Fruit fly (Drosophila melanogaster) whole organism, embryonic: ENCODE data around the gene CG34301.
A peak's percentile ranks its signal among the peaks of the same experiment; 100 is the strongest.

ENCODE experiments used
- Ada2b ChIP-seq: fragments of 200-800 bp; sonication (Bioruptor generic); IDR thresholded peaks from 2 replicates; pipeline ENCODE4 v1.3.6; 2022; ENCODE audit warnings: missing biosample characterization, missing genetic modification characterization
- Adf1 ChIP-seq: fragments of 200-800 bp; sonication (Bioruptor generic); IDR thresholded peaks from 2 replicates; pipeline ENCODE4 v1.3.6; 2022; ENCODE audit warnings: missing biosample characterization, missing genetic modification characterization
- Aef1 ChIP-seq: fragments of 200-800 bp; sonication (Bioruptor generic); IDR thresholded peaks from 3 replicates; pipeline ENCODE4 v1.3.6; 2022; ENCODE audit warnings: missing biosample characterization, missing genetic modification characterization
- BtbVII ChIP-seq: fragments of 200-800 bp; sonication (Bioruptor generic); optimal IDR thresholded peaks from 3 replicates; lab custom pipeline; 2017; ENCODE audit warnings: missing biosample characterization, mild to moderate bottlenecking, missing genetic modification characterization
- CG11695 ChIP-seq: fragments of 200-800 bp; sonication (Bioruptor generic); IDR thresholded peaks from 3 replicates; pipeline ENCODE4 v1.3.6; 2022; ENCODE audit warnings: missing biosample characterization, missing genetic modification characterization
- CG11696 ChIP-seq: fragments of 200-800 bp; sonication (Bioruptor generic); IDR thresholded peaks from 2 replicates; pipeline ENCODE4 v1.3.6; 2022; ENCODE audit warnings: missing biosample characterization, missing genetic modification characterization
- CG12219 ChIP-seq: fragments of 200-800 bp; sonication (Bioruptor generic); optimal IDR thresholded peaks from 3 replicates; lab custom pipeline; 2018; ENCODE audit warnings: missing biosample characterization, mild to moderate bottlenecking, missing genetic modification characterization
- CG13296 ChIP-seq: fragments of 200-800 bp; sonication (Bioruptor generic); optimal IDR thresholded peaks from 3 replicates; lab custom pipeline; 2018; ENCODE audit warnings: missing biosample characterization, mild to moderate bottlenecking, missing genetic modification characterization
- CG13624 ChIP-seq: fragments of 200-800 bp; sonication (Bioruptor generic); optimal IDR thresholded peaks from 2 replicates; lab custom pipeline; 2016; ENCODE audit warnings: missing biosample characterization, missing genetic modification characterization
- CG15601 ChIP-seq: fragments of 200-800 bp; sonication (Bioruptor generic); optimal IDR thresholded peaks from 3 replicates; lab custom pipeline; 2019; ENCODE audit warnings: missing biosample characterization, mild to moderate bottlenecking, missing genetic modification characterization, moderate library complexity
- CG17359 ChIP-seq: fragments of 200-800 bp; sonication (Bioruptor generic); optimal IDR thresholded peaks from 3 replicates; lab custom pipeline; 2018; ENCODE audit warnings: missing biosample characterization, mild to moderate bottlenecking, missing genetic modification characterization, moderate library complexity
- CG18764 ChIP-seq: fragments of 200-800 bp; sonication (Bioruptor generic); optimal IDR thresholded peaks from 3 replicates; lab custom pipeline; 2016; ENCODE audit warnings: missing biosample characterization, missing genetic modification characterization
- CG32772 ChIP-seq: fragments of 200-800 bp; sonication (Bioruptor generic); IDR thresholded peaks from 2 replicates; pipeline ENCODE4 v1.3.6; 2022; ENCODE audit warnings: missing biosample characterization, missing genetic modification characterization
- CG4820 ChIP-seq: fragments of 200-800 bp; sonication (Bioruptor generic); optimal IDR thresholded peaks from 3 replicates; lab custom pipeline; 2016; ENCODE audit warnings: missing biosample characterization, missing genetic modification characterization
- CG6689 ChIP-seq: fragments of 200-800 bp; sonication (Bioruptor generic); IDR thresholded peaks from 2 replicates; pipeline ENCODE4 v1.3.6; 2022; ENCODE audit warnings: missing biosample characterization, missing genetic modification characterization
- CG6765 ChIP-seq: fragments of 200-800 bp; sonication (Bioruptor generic); optimal IDR thresholded peaks from 3 replicates; lab custom pipeline; 2017; ENCODE audit warnings: missing biosample characterization, mild to moderate bottlenecking, missing genetic modification characterization
- CG7745 ChIP-seq: fragments of 200-800 bp; sonication (Bioruptor generic); optimal IDR thresholded peaks from 2 replicates; lab custom pipeline; 2018; ENCODE audit warnings: missing biosample characterization, mild to moderate bottlenecking, missing genetic modification characterization, moderate library complexity
- CG8924 ChIP-seq: fragments of 200-800 bp; optimal IDR thresholded peaks from 3 replicates; lab custom pipeline; 2019; ENCODE audit warnings: missing biosample characterization, mild to moderate bottlenecking, missing genetic modification characterization, moderate library complexity
- CG8944 ChIP-seq: fragments of 200-800 bp; sonication (Bioruptor generic); optimal IDR thresholded peaks from 3 replicates; lab custom pipeline; 2016; ENCODE audit warnings: missing biosample characterization, missing genetic modification characterization
- CG9876 ChIP-seq: fragments of 200-800 bp; sonication (Bioruptor generic); optimal IDR thresholded peaks from 2 replicates; lab custom pipeline; 2016; ENCODE audit warnings: missing biosample characterization, missing genetic modification characterization
- Dip3 ChIP-seq: fragments of 200-800 bp; sonication (Bioruptor generic); optimal IDR thresholded peaks from 3 replicates; lab custom pipeline; 2016; ENCODE audit warnings: missing biosample characterization, missing genetic modification characterization
- Dref ChIP-seq: fragments of 200-800 bp; sonication (Bioruptor generic); IDR thresholded peaks from 2 replicates; pipeline ENCODE4 v1.3.6; 2022; ENCODE audit warnings: missing biosample characterization, missing genetic modification characterization
- Fer1 ChIP-seq: fragments of 200-800 bp; sonication (Bioruptor generic); optimal IDR thresholded peaks from 2 replicates; lab custom pipeline; 2017; ENCODE audit warnings: missing biosample characterization, mild to moderate bottlenecking, missing genetic modification characterization
- HLHmδ ChIP-seq: fragments of 200-800 bp; sonication (Bioruptor generic); optimal IDR thresholded peaks from 2 replicates; lab custom pipeline; 2018; ENCODE audit warnings: missing biosample characterization, mild to moderate bottlenecking, missing genetic modification characterization, moderate library complexity
- Hmr ChIP-seq: fragments of 200-800 bp; sonication (Bioruptor generic); optimal IDR thresholded peaks from 3 replicates; lab custom pipeline; 2017; ENCODE audit warnings: mild to moderate bottlenecking, missing biosample characterization, missing genetic modification reagents, missing genetic modification characterization
- Lpt ChIP-seq: fragments of >200 bp; optimal IDR thresholded peaks from 2 replicates; lab custom pipeline; 2018; ENCODE audit warnings: missing biosample characterization, missing genetic modification characterization
- NK7.1 ChIP-seq: fragments of 200-800 bp; sonication (Bioruptor generic); optimal IDR thresholded peaks from 3 replicates; lab custom pipeline; 2016; ENCODE audit warnings: missing biosample characterization, missing genetic modification characterization
- Nf-YB ChIP-seq: fragments of 200-800 bp; sonication (Bioruptor generic); optimal IDR thresholded peaks from 3 replicates; lab custom pipeline; 2019; ENCODE audit warnings: missing biosample characterization, mild to moderate bottlenecking, missing genetic modification characterization, moderate library complexity
- PHDP ChIP-seq: fragments of 200-800 bp; sonication (Bioruptor generic); optimal IDR thresholded peaks from 3 replicates; lab custom pipeline; 2018; ENCODE audit warnings: missing biosample characterization, mild to moderate bottlenecking, missing genetic modification characterization, moderate library complexity
- Side ChIP-seq: fragments of 200-800 bp; sonication (Bioruptor generic); optimal IDR thresholded peaks from 2 replicates; lab custom pipeline; 2016; ENCODE audit warnings: missing biosample characterization, missing genetic modification characterization
- Sry-δ ChIP-seq: fragments of 200-800 bp; sonication (Bioruptor generic); optimal IDR thresholded peaks from 2 replicates; lab custom pipeline; 2016; ENCODE audit warnings: missing biosample characterization, missing genetic modification characterization
- Usf ChIP-seq: fragments of 200-800 bp; sonication (Bioruptor generic); optimal IDR thresholded peaks from 2 replicates; lab custom pipeline; 2017; ENCODE audit warnings: missing genotype, missing biosample characterization, missing genetic modification characterization
- Vsx1 ChIP-seq: fragments of 200-800 bp; sonication (Bioruptor generic); optimal IDR thresholded peaks from 2 replicates; lab custom pipeline; 2017; ENCODE audit warnings: missing biosample characterization, mild to moderate bottlenecking, missing genetic modification characterization, missing genetic modification reagents
- ap ChIP-seq: fragments of 200-800 bp; sonication (Bioruptor generic); IDR thresholded peaks from 2 replicates; pipeline ENCODE4 v1.3.6; 2022; ENCODE audit warnings: missing biosample characterization, missing genetic modification characterization
- cas ChIP-seq: fragments of 200-800 bp; sonication (Bioruptor generic); IDR thresholded peaks from 2 replicates; pipeline ENCODE4 v1.3.6; 2022; ENCODE audit warnings: missing biosample characterization, missing genetic modification characterization
- disco-r ChIP-seq: fragments of 200-800 bp; sonication (Bioruptor generic); optimal IDR thresholded peaks from 2 replicates; lab custom pipeline; 2016; ENCODE audit warnings: missing biosample characterization, missing genetic modification characterization
- esg ChIP-seq: fragments of 200-800 bp; sonication (Bioruptor generic); conservative IDR thresholded peaks from 2 replicates; pipeline ENCODE4 v1.3.6; 2022; ENCODE audit warnings: missing biosample characterization, missing genetic modification characterization
- fd64A ChIP-seq: fragments of 200-800 bp; sonication (Bioruptor generic); optimal IDR thresholded peaks from 3 replicates; lab custom pipeline; 2018; ENCODE audit warnings: missing biosample characterization, mild to moderate bottlenecking, missing genetic modification characterization
- gcm2 ChIP-seq: fragments of 200-800 bp; sonication (Bioruptor generic); optimal IDR thresholded peaks from 2 replicates; lab custom pipeline; 2016; ENCODE audit warnings: missing biosample characterization, missing genetic modification characterization
- gsb-n ChIP-seq: fragments of 200-800 bp; sonication (Bioruptor generic); optimal IDR thresholded peaks from 3 replicates; lab custom pipeline; 2018; ENCODE audit warnings: missing biosample characterization, mild to moderate bottlenecking, missing genetic modification characterization
- jing ChIP-seq: fragments of 200-800 bp; sonication (Bioruptor generic); optimal IDR thresholded peaks from 2 replicates; lab custom pipeline; 2018; ENCODE audit warnings: missing biosample characterization, mild to moderate bottlenecking, missing genetic modification characterization
- jumu ChIP-seq: fragments of 200-800 bp; sonication (Bioruptor generic); optimal IDR thresholded peaks from 3 replicates; lab custom pipeline; 2016; ENCODE audit warnings: missing biosample characterization, missing genetic modification characterization
- mld ChIP-seq: fragments of 200-800 bp; sonication (Bioruptor generic); IDR thresholded peaks from 3 replicates; pipeline ENCODE4 v1.3.6; 2022; ENCODE audit warnings: missing biosample characterization, missing genetic modification characterization; ENCODE audit not compliant: partially characterized antibody
- oc ChIP-seq: fragments of 200-800 bp; sonication (Bioruptor generic); optimal IDR thresholded peaks from 2 replicates; lab custom pipeline; 2018; ENCODE audit warnings: missing biosample characterization, mild to moderate bottlenecking, missing genetic modification characterization, moderate library complexity
- onecut ChIP-seq: fragments of 200-800 bp; sonication (Bioruptor generic); IDR thresholded peaks from 2 replicates; pipeline ENCODE4 v1.3.6; 2022; ENCODE audit warnings: missing biosample characterization, missing genetic modification characterization
- shn ChIP-seq: fragments of 200-800 bp; sonication (Bioruptor generic); optimal IDR thresholded peaks from 3 replicates; lab custom pipeline; 2016; ENCODE audit warnings: missing biosample characterization, missing genetic modification characterization
- stwl ChIP-seq: fragments of 200-800 bp; sonication (Bioruptor generic); optimal IDR thresholded peaks from 3 replicates; lab custom pipeline; 2018; ENCODE audit warnings: missing biosample characterization, mild to moderate bottlenecking, missing genetic modification characterization, moderate library complexity
- tin ChIP-seq: fragments of 200-800 bp; sonication (Bioruptor generic); optimal IDR thresholded peaks from 3 replicates; lab custom pipeline; 2016; ENCODE audit warnings: missing biosample characterization, missing genetic modification characterization
- tio ChIP-seq: fragments of 200-800 bp; sonication (Bioruptor generic); optimal IDR thresholded peaks from 2 replicates; lab custom pipeline; 2017; ENCODE audit warnings: missing biosample characterization, missing genetic modification characterization, inconsistent platforms
- tna ChIP-seq: fragments of 200-800 bp; sonication (Bioruptor generic); IDR thresholded peaks from 2 replicates; pipeline ENCODE4 v1.3.6; 2022; ENCODE audit warnings: missing biosample characterization, missing genetic modification characterization; ENCODE audit not compliant: partially characterized antibody
- usp ChIP-seq: fragments of >200 bp; optimal IDR thresholded peaks from 2 replicates; lab custom pipeline; 2017; ENCODE audit warnings: missing biosample characterization, missing genetic modification characterization
- zf30C ChIP-seq: fragments of 200-800 bp; sonication (Bioruptor generic); optimal IDR thresholded peaks from 3 replicates; lab custom pipeline; 2018; ENCODE audit warnings: missing biosample characterization, mild to moderate bottlenecking, missing genetic modification characterization

Gene CG34301

dm6 chr3R:8819551-8820057, 46.4 kb downstream of the CG34301 start (continued):
- no peak for TF ChIP-seq BtbVII (GFP tag; lab: Kevin White, UChicago)
- peak; percentile 48 for TF ChIP-seq CG13624 (GFP tag; lab: Kevin White, UChicago)
- peak; percentile 11 for TF ChIP-seq CG12219 (GFP tag; lab: Kevin White, UChicago)
- TF ChIP-seq CG4820 (GFP tag; lab: Kevin White, UChicago), result no peak
- TF ChIP-seq Aef1 (GFP tag; lab: Robert Waterston, UW), result no peak
- TF ChIP-seq usp, result no peak
- no peak for TF ChIP-seq Nf-YB (GFP tag; lab: Kevin White, UChicago)
- TF ChIP-seq ap (GFP tag; lab: Robert Waterston, UW), result no peak
- TF ChIP-seq Vsx1 (GFP tag; lab: Kevin White, UChicago), result no peak
- TF ChIP-seq Dip3, result peak; percentile 13
- TF ChIP-seq Fer1 (GFP tag; lab: Kevin White, UChicago), result peak; percentile 55
- no peak for TF ChIP-seq cas (GFP tag; lab: Robert Waterston, UW)
- no peak for TF ChIP-seq esg (GFP tag; lab: Robert Waterston, UW)
- TF ChIP-seq Usf, result no peak
- TF ChIP-seq disco-r (GFP tag; lab: Kevin White, UChicago), result no peak
- TF ChIP-seq gcm2 (GFP tag; lab: Kevin White, UChicago), result peak; percentile 26
- no peak for TF ChIP-seq oc (tag; lab: Kevin White, UChicago)
- TF ChIP-seq mld, result no peak
- TF ChIP-seq CG9876, result no peak
- TF ChIP-seq CG15601 (tag; lab: Kevin White, UChicago), result no peak
- peak; percentile 4; the same call in 1 of the 2 replicates for TF ChIP-seq onecut (GFP tag; lab: Robert Waterston, UW)
- TF ChIP-seq Lpt (GFP tag; lab: Kevin White, UChicago), result no peak
- no peak for TF ChIP-seq Ada2b (GFP tag; lab: Robert Waterston, UW)
- peak; percentile 84 for TF ChIP-seq CG11696 (GFP tag; lab: Robert Waterston, UW)
- TF ChIP-seq CG18764, result no peak
- no peak for TF ChIP-seq shn (GFP tag; lab: Kevin White, UChicago)
- TF ChIP-seq CG8924 (tag; lab: Kevin White, UChicago), result no peak
- TF ChIP-seq CG17359 (tag; lab: Kevin White, UChicago), result no peak
- TF ChIP-seq fd64A (GFP tag; lab: Kevin White, UChicago), result peak; percentile 51
- peak; percentile 49 for TF ChIP-seq CG6765 (GFP tag; lab: Kevin White, UChicago)
- peak; percentile 16 for TF ChIP-seq NK7.1 (GFP tag; lab: Kevin White, UChicago)
- peak; percentile 48 for TF ChIP-seq Hmr (GFP tag; lab: Kevin White, UChicago)
- TF ChIP-seq CG8944 (GFP tag; lab: Kevin White, UChicago), result no peak
- peak; percentile 24; the same call in 1 of the 2 replicates for TF ChIP-seq CG32772 (GFP tag; lab: Robert Waterston, UW)
- no peak for TF ChIP-seq jing (GFP tag; lab: Kevin White, UChicago)
- no peak for TF ChIP-seq Dref (GFP tag; lab: Robert Waterston, UW)
- no peak for TF ChIP-seq Sry-δ (GFP tag; lab: Kevin White, UChicago)
- TF ChIP-seq CG6689 (GFP tag; lab: Robert Waterston, UW), result no peak
- TF ChIP-seq CG11695 (GFP tag; lab: Robert Waterston, UW), result peak; percentile 37; the same call in 1 of the 3 replicates
- TF ChIP-seq zf30C (GFP tag; lab: Kevin White, UChicago), result no peak
- no peak for TF ChIP-seq stwl (tag; lab: Kevin White, UChicago)
- TF ChIP-seq jumu (GFP tag; lab: Kevin White, UChicago), result no peak
- peak; percentile 48 for TF ChIP-seq PHDP (tag; lab: Kevin White, UChicago)
- peak; percentile 35 for TF ChIP-seq CG13296 (GFP tag; lab: Kevin White, UChicago)
- TF ChIP-seq CG7745 (tag; lab: Kevin White, UChicago), result no peak
- no peak for TF ChIP-seq gsb-n (tag; lab: Kevin White, UChicago)
- TF ChIP-seq HLHmδ (GFP tag; lab: Kevin White, UChicago), result no peak
- TF ChIP-seq tin (GFP tag; lab: Kevin White, UChicago), result no peak
- no peak for TF ChIP-seq tna
- TF ChIP-seq Side (GFP tag; lab: Kevin White, UChicago), result peak; percentile 20
- TF ChIP-seq tio (GFP tag; lab: Kevin White, UChicago), result no peak
- TF ChIP-seq Adf1 (GFP tag; lab: Robert Waterston, UW), result peak; percentile 8; the same call in 1 of the 2 replicates
